Worm (Caenorhabditis elegans): ENCODE results near the gene C55A1.4.
"Not testable (repeated sequence)": the region's sequence is repeated elsewhere in the genome, so short reads cannot be mapped to it uniquely, and the experiment has no call there.

C55A1.4 gene

DNA sequence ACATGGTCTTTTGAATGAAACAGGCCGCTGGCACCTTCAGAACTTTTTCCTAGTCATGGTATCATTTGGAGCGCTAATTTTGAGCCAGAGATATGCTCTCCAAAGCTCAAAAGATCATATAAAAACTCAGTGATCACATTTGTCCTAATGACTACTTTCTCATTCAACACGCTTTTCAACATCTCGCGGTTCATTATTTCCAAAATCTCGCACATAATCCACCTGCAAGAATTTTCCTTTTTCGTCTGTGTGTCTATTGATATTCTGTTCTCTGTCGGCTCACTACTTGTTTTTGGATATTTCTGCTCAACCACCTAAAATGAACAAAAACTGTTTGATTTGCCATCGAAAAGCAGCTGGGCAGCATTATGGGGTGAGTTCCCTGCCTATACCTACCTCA lies 30.6 kb upstream of the C55A1.4 start, which contains the start of gene nhr-51:
TSS of gene nhr-51 (plus strand) at position 301 of the 400 bp plus-strand sequence.
- TF ChIP-seq hlh-6 (tag; optimal IDR thresholded peaks at IDR 0.05) (no peak), unc-86 (tag; optimal IDR thresholded peaks at IDR 0.05) (no peak), ceh-18 (tag; optimal IDR thresholded peaks at IDR 0.05) (no peak), fkh-10 (GFP tag; optimal IDR thresholded peaks at IDR 0.05) (no peak), ceh-48 (tag; optimal IDR thresholded peaks at IDR 0.05) (no peak), madf-2 (tag; optimal IDR thresholded peaks at IDR 0.05) (no peak), ceh-31 (tag; optimal IDR thresholded peaks at IDR 0.05) (no peak), ceh-22 (tag; optimal IDR thresholded peaks at IDR 0.05) (no peak), hlh-15 (tag; optimal IDR thresholded peaks at IDR 0.05) (no peak)

DNA sequence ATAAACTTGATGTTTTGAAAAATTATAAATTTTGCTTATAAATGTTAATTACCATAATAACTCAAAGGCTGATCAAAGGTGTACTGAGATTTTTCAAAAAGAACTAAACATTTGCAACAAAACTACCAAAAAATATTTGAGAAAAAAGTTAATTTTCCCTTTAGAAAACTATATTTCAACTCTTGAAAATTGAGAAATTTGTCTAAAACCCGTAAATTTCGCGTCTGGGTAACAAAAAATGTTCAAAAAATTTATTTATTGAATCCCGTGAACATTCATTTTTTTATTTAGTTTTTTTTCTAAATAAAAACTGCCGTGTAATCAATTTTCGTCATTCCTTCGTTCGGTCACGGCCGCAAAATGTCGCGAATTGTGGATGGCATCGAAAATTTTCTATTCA lies 27.0 kb upstream of the C55A1.4 start, which contains the start of gene K06B4.15:
TSS of gene K06B4.15 (plus strand) at position 301 of the 400 bp plus-strand sequence.
- TF ChIP-seq ceh-19 (GFP tag; optimal IDR thresholded peaks at IDR 0.05); ama-1 (optimal IDR thresholded peaks at IDR 0.05); ceh-22 (tag; optimal IDR thresholded peaks at IDR 0.05): not testable (repeated sequence)

DNA sequence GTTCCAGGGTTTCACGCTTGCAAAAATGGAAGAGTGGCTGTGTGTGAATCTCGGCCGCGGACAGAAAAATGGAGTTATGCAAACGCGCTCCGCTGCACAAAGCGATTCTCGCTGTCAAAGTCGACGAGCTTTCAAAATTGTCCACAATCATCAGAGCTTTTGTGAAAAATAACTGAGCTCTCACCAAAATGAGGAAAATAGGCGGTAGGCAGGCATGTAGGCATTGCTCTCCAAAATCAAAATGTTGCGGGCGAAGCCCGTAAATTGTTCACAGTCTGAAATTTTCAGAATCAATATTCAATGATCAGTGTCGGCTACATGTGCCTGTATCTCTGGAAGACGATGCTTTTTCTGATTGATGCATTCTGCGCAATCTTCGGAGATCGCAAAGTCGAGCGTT lies 25.8 kb upstream of the C55A1.4 start, which contains the start of gene K06B4.4:
TSS of gene K06B4.4 (plus strand) at position 301 of the 400 bp plus-strand sequence.
- TF ChIP-seq tbx-7 (tag; optimal IDR thresholded peaks at IDR 0.05) (no peak), hlh-6 (tag; optimal IDR thresholded peaks at IDR 0.05) (no peak), ceh-48 (tag; optimal IDR thresholded peaks at IDR 0.05) (no peak), lim-6 (tag; optimal IDR thresholded peaks at IDR 0.05) (no peak), C38D4.7 (GFP tag; optimal IDR thresholded peaks at IDR 0.05) (no peak), K02D7.2 (tag; optimal IDR thresholded peaks at IDR 0.05) (no peak)

DNA sequence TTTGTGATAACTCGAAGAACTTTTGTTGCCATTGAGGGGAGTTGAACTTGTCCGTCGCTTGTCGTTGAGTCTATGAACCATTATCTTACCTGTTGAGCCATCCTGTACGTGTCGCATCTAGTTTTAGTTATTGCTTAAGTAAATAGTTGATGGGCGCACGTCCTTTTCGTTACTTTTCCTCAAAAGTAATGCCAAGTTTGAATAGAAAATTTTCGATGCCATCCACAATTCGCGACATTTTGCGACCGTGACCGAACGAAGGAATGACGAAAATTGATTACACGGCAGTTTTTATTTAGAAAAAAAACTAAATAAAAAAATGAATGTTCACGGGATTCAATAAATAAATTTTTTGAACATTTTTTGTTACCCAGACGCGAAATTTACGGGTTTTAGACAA lies 25.1 kb upstream of the C55A1.4 start, which contains the start of gene F53E4.1:
TSS of gene F53E4.1 (minus strand) at position 101 of the 400 bp plus-strand sequence.
- TF ChIP-seq sox-4 (tag; optimal IDR thresholded peaks at IDR 0.05); T23F11.4 (GFP tag; optimal IDR thresholded peaks at IDR 0.05); gmeb-2 (tag; optimal IDR thresholded peaks at IDR 0.05): not testable (repeated sequence)

DNA sequence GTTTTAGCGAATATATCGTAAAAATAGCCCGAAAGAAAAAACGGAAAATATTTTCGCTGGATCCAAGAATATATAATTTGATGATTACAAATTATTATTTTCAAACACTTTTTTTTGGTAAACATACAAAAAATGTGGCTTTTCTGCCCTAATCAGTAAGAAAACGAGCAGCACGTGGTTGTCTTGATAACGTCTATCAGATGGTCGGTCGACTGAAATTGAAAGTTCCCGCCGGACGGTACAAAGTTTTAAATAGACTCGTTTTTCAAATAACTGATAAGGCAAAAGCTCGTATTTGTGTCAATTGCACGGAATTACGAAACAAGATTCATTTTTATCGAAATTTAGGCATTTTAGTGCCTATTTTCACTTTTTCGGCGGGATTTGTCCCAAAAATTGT lies 23.6 kb upstream of the C55A1.4 start:
- peak; percentile 5 for TF ChIP-seq pqm-1 (tag; optimal IDR thresholded peaks at IDR 0.05)
- TF ChIP-seq elt-2 (tag; optimal IDR thresholded peaks at IDR 0.05), result peak; percentile 75
- TF ChIP-seq tbx-7 (tag; optimal IDR thresholded peaks at IDR 0.05), result no peak

DNA sequence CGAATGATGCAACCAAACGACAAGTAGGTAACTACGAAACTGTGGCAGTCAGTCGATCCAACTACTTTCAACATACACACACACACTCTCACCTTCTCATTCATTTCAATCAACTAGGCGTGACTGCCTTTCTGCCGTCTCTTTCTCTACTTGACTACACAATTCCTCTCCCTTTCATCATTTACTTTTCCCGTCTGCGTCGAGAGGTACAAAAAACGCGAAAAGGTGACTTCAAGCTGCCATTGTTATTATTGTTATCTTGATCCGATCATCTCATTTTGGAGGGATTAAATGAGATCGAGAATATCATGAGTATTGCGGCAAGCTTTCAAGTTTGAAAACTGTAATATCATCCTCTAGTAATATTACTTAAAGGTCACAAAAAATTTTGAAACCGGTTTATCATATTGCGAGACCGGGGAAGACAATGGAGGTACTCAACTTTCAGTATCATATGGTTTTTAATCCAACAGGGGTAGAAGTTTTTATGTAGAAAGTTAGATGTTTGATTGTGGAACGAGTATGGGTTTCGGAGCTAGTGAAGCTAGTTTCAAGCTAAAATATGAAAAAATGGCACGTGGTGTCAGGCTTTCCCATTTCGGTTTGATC lies 21.1 kb upstream of the C55A1.4 start:
- TF ChIP-seq unc-86 (tag; optimal IDR thresholded peaks at IDR 0.05), result no peak
- peak; percentile 22 for TF ChIP-seq ceh-31 (tag; optimal IDR thresholded peaks at IDR 0.05)
- TF ChIP-seq rnt-1 (tag; optimal IDR thresholded peaks at IDR 0.05), result peak; percentile 17
- no peak for TF ChIP-seq lin-11 (tag; optimal IDR thresholded peaks at IDR 0.05)
- TF ChIP-seq ztf-16 (tag; optimal IDR thresholded peaks at IDR 0.05), result no peak
- TF ChIP-seq unc-55 (GFP tag; optimal IDR thresholded peaks at IDR 0.05), result peak; percentile 60
- no peak for TF ChIP-seq mec-3 (tag; optimal IDR thresholded peaks at IDR 0.05; ENCODE audit: borderline replicate concordance)
- TF ChIP-seq ceh-18 (tag; optimal IDR thresholded peaks at IDR 0.05), result peak; percentile 20
- TF ChIP-seq syd-9 (tag; optimal IDR thresholded peaks at IDR 0.05), result no peak
- TF ChIP-seq pax-1 (tag; optimal IDR thresholded peaks at IDR 0.05), result peak; percentile 62
- TF ChIP-seq dve-1 (tag; optimal IDR thresholded peaks at IDR 0.05), result peak; percentile 57

DNA sequence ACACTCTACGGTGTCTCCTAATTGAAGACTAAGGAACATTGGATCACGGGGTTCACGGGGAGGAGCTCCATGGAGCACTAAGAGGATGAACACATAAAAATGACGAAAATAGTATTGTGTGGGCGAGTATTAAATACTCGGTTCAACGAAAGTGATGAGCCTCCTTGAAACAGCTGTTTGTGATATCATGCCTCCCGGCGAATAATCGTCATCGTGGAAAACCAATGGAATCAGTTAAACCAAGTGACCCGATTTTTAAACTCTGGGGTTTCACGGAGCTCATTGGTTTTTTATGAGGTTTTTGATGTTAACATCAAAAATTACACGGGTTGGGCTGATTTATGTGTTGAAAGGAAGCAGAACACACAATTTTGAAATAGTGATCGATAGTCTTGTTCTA lies 18.5 kb upstream of the C55A1.4 start:
- TF ChIP-seq pax-1 (tag; optimal IDR thresholded peaks at IDR 0.05) (no peak), eyg-1 (tag; optimal IDR thresholded peaks at IDR 0.05) (no peak), unc-42 (tag; optimal IDR thresholded peaks at IDR 0.05) (no peak), sox-4 (tag; optimal IDR thresholded peaks at IDR 0.05) (no peak), mec-3 (tag; optimal IDR thresholded peaks at IDR 0.05; ENCODE audit: borderline replicate concordance) (no peak), syd-9 (tag; optimal IDR thresholded peaks at IDR 0.05) (no peak), ttx-3 (tag; optimal IDR thresholded peaks at IDR 0.05) (no peak), pat-9 (tag; optimal IDR thresholded peaks at IDR 0.05) (no peak), lim-6 (tag; optimal IDR thresholded peaks at IDR 0.05) (no peak), dmd-4 (tag; optimal IDR thresholded peaks at IDR 0.05; ENCODE audit: borderline replicate concordance) (no peak), ceh-24 (tag; optimal IDR thresholded peaks at IDR 0.05) (no peak), ceh-19 (GFP tag; optimal IDR thresholded peaks at IDR 0.05) (no peak), ztf-16 (tag; optimal IDR thresholded peaks at IDR 0.05) (no peak), pros-1 (tag; optimal IDR thresholded peaks at IDR 0.05) (no peak), ceh-30 (tag; optimal IDR thresholded peaks at IDR 0.05) (no peak), tbx-7 (tag; optimal IDR thresholded peaks at IDR 0.05) (no peak), C38D4.7 (GFP tag; optimal IDR thresholded peaks at IDR 0.05) (no peak)
